Worm (Caenorhabditis elegans) whole organism, young adult: Measurements from ENCODE around the gene Y14H12A.1.

Experiments used
- C17E4.6 ChIP-seq: fragments of 200-800 bp; sonication (Bioruptor generic); IDR thresholded peaks from 2 replicates; pipeline ENCODE4 v1.3.6; 2022; ENCODE audit warnings: missing genetic modification reagents, missing genetic modification characterization, missing compliant biosample characterization
- D2030.7 ChIP-seq: fragments of 200-800 bp; sonication (Bioruptor generic); IDR thresholded peaks from 2 replicates; pipeline ENCODE4 v1.3.6; 2022; ENCODE audit warnings: missing genetic modification reagents, missing genetic modification characterization, missing compliant biosample characterization
- F23B12.7 ChIP-seq: sonication (generic microtip); optimal IDR thresholded peaks from 2 replicates; lab custom pipeline; 2017; ENCODE audit warnings: missing genetic modification characterization, mild to moderate bottlenecking, missing compliant biosample characterization, antibody characterized with exemption, moderate library complexity; ENCODE audit not compliant: insufficient read depth
- F33H1.4 ChIP-seq: fragments of 200-800 bp; sonication (Bioruptor generic); IDR thresholded peaks from 2 replicates; pipeline ENCODE4 v1.3.6; 2022; ENCODE audit warnings: missing genetic modification reagents, missing genetic modification characterization, missing compliant biosample characterization
- F49E8.2 ChIP-seq: sonication (generic microtip); optimal IDR thresholded peaks from 3 replicates; lab custom pipeline; 2017; ENCODE audit warnings: missing genetic modification characterization, mild to moderate bottlenecking, missing compliant biosample characterization, antibody characterized with exemption, moderate library complexity; ENCODE audit not compliant: insufficient read depth
- F55B11.4 ChIP-seq: sonication (generic microtip); optimal IDR thresholded peaks from 2 replicates; lab custom pipeline; 2016; ENCODE audit warnings: missing compliant biosample characterization, missing genetic modification characterization, borderline replicate concordance; ENCODE audit not compliant: insufficient read depth
- T07F8.4 ChIP-seq: sonication (generic microtip); optimal IDR thresholded peaks from 2 replicates; lab custom pipeline; 2016; ENCODE audit warnings: mild to moderate bottlenecking, missing genetic modification characterization, moderate library complexity, missing compliant biosample characterization
- T26A5.8 ChIP-seq: sonication (generic microtip); optimal IDR thresholded peaks from 2 replicates; lab custom pipeline; 2016; ENCODE audit warnings: missing genetic modification characterization, missing compliant biosample characterization
- Y53G8AR.9 ChIP-seq: fragments of 200-800 bp; sonication (Bioruptor generic); conservative IDR thresholded peaks from 2 replicates; pipeline ENCODE4 v1.3.6; 2022; ENCODE audit warnings: missing genetic modification reagents, missing genetic modification characterization, missing compliant biosample characterization
- akir-1 ChIP-seq: fragments of 200-800 bp; sonication (Bioruptor generic); optimal IDR thresholded peaks from 2 replicates; lab custom pipeline; 2018; ENCODE audit warnings: mild to moderate bottlenecking, missing genetic modification characterization, moderate library complexity, missing compliant biosample characterization
- ama-1 ChIP-seq, 3 experiments: fragments of 150-350 bp in 1 of 3; sonication (generic microtip) in 2 of 3; optimal IDR thresholded peaks; 2 replicates each; lab custom pipeline; 2014 to 2018; ENCODE audit warnings: missing biosample characterization in 2 of 3, missing genetic modification characterization in 2 of 3, missing genetic modification reagents in 2 of 3
- attf-5 ChIP-seq: fragments of 200-800 bp; sonication (Bioruptor generic); optimal IDR thresholded peaks from 2 replicates; lab custom pipeline; 2018; ENCODE audit warnings: mild to moderate bottlenecking, missing genetic modification characterization, missing compliant biosample characterization
- ceh-100 ChIP-seq: fragments of 200-800 bp; sonication (Bioruptor generic); IDR thresholded peaks from 2 replicates; pipeline ENCODE4 v1.3.6; 2022; ENCODE audit warnings: missing genetic modification reagents, missing genetic modification characterization, missing compliant biosample characterization
- ceh-27 ChIP-seq: fragments of 200-800 bp; sonication (Bioruptor generic); optimal IDR thresholded peaks from 2 replicates; lab custom pipeline; 2018; ENCODE audit warnings: mild to moderate bottlenecking, missing genetic modification characterization, moderate library complexity, missing compliant biosample characterization
- ceh-40 ChIP-seq: fragments of 200-800 bp; sonication (Bioruptor generic); IDR thresholded peaks from 2 replicates; pipeline ENCODE4 v1.3.6; 2022; ENCODE audit warnings: missing genetic modification characterization, missing compliant biosample characterization
- ceh-91 ChIP-seq: fragments of 200-800 bp; sonication (Bioruptor generic); IDR thresholded peaks from 2 replicates; pipeline ENCODE4 v1.3.6; 2022; ENCODE audit warnings: missing genetic modification reagents, missing genetic modification characterization, missing compliant biosample characterization
- die-1 ChIP-seq: sonication (generic microtip); optimal IDR thresholded peaks from 2 replicates; lab custom pipeline; 2016; ENCODE audit warnings: missing genotype, mild to moderate bottlenecking, missing genetic modification characterization, missing compliant biosample characterization
- dox-1 ChIP-seq: fragments of 200-800 bp; sonication (Bioruptor generic); IDR thresholded peaks from 2 replicates; pipeline ENCODE4 v1.3.6; 2022; ENCODE audit warnings: missing genetic modification reagents, missing genetic modification characterization, missing compliant biosample characterization
- dpl-1 ChIP-seq: fragments of 150-350 bp; optimal IDR thresholded peaks from 2 replicates; lab custom pipeline; 2014; ENCODE audit warnings: missing biosample characterization, missing genetic modification reagents, missing genetic modification characterization
- efl-1 ChIP-seq: fragments of 150-350 bp; optimal IDR thresholded peaks from 2 replicates; lab custom pipeline; 2014; ENCODE audit warnings: missing biosample characterization, missing genetic modification reagents, missing genetic modification characterization
- egl-18 ChIP-seq: fragments of 200-800 bp; sonication (Bioruptor generic); IDR thresholded peaks from 2 replicates; pipeline ENCODE4 v1.3.6; 2022; ENCODE audit warnings: missing genetic modification reagents, missing genetic modification characterization, missing compliant biosample characterization
- fkh-3 ChIP-seq: sonication (generic microtip); optimal IDR thresholded peaks from 2 replicates; lab custom pipeline; 2016; ENCODE audit warnings: mild to moderate bottlenecking, missing genetic modification characterization, missing compliant biosample characterization
- hlh-12 ChIP-seq: sonication (generic microtip); optimal IDR thresholded peaks from 2 replicates; lab custom pipeline; 2016; ENCODE audit warnings: missing genetic modification characterization, missing compliant biosample characterization
- hmg-20 ChIP-seq: fragments of 200-800 bp; sonication (Bioruptor generic); IDR thresholded peaks from 2 replicates; pipeline ENCODE4 v1.3.6; 2022; ENCODE audit warnings: missing genetic modification reagents, missing genetic modification characterization, missing compliant biosample characterization
- hsf-1 ChIP-seq: fragments of 200-800 bp; sonication (Bioruptor generic); IDR thresholded peaks from 2 replicates; pipeline ENCODE4 v1.3.6; 2022; ENCODE audit warnings: missing genetic modification reagents, missing genetic modification characterization, missing compliant biosample characterization
- let-526 ChIP-seq: fragments of 200-800 bp; sonication (Bioruptor generic); IDR thresholded peaks from 2 replicates; pipeline ENCODE4 v1.3.6; 2022; ENCODE audit warnings: missing genetic modification reagents, missing genetic modification characterization, missing compliant biosample characterization
- let-607 ChIP-seq, 2 experiments: fragments of 200-800 bp in 1 of 2; sonication (Bioruptor generic) in 1 of 2; sonication (generic microtip) in 1 of 2; optimal IDR thresholded peaks; 2 replicates each; lab custom pipeline; 2016 to 2018; ENCODE audit warnings: mild to moderate bottlenecking in 2 of 2, missing compliant biosample characterization in 2 of 2, missing genetic modification characterization in 2 of 2, moderate library complexity in 2 of 2, missing genotype in 1 of 2
- lin-40 ChIP-seq: sonication (generic microtip); optimal IDR thresholded peaks from 2 replicates; lab custom pipeline; 2016; ENCODE audit warnings: missing genetic modification characterization, mild to moderate bottlenecking, missing compliant biosample characterization, missing genotype, missing genetic modification reagents
- lin-54 ChIP-seq: fragments of 200-800 bp; sonication (Bioruptor generic); optimal IDR thresholded peaks from 2 replicates; lab custom pipeline; 2018; ENCODE audit warnings: mild to moderate bottlenecking, missing genetic modification characterization, missing compliant biosample characterization
- lir-1 ChIP-seq: fragments of 200-800 bp; sonication (Bioruptor generic); conservative IDR thresholded peaks from 2 replicates; pipeline ENCODE4 v1.3.6; 2022; ENCODE audit warnings: missing genetic modification reagents, missing genetic modification characterization, missing compliant biosample characterization
- lsl-1 ChIP-seq: fragments of 200-800 bp; sonication (Bioruptor generic); optimal IDR thresholded peaks from 2 replicates; lab custom pipeline; 2018; ENCODE audit warnings: mild to moderate bottlenecking, missing genetic modification characterization, moderate library complexity, missing compliant biosample characterization
- madf-6 ChIP-seq: fragments of 200-800 bp; sonication (Bioruptor generic); IDR thresholded peaks from 2 replicates; pipeline ENCODE4 v1.3.6; 2022; ENCODE audit warnings: missing genetic modification reagents, missing genetic modification characterization, missing compliant biosample characterization
- madf-8 ChIP-seq: fragments of 200-800 bp; sonication (Bioruptor generic); conservative IDR thresholded peaks from 2 replicates; pipeline ENCODE4 v1.3.6; 2022; ENCODE audit warnings: missing genetic modification reagents, missing genetic modification characterization, missing compliant biosample characterization
- mcd-1 ChIP-seq: fragments of 200-800 bp; sonication (Bioruptor generic); IDR thresholded peaks from 2 replicates; pipeline ENCODE4 v1.3.6; 2022; ENCODE audit warnings: missing genetic modification reagents, missing genetic modification characterization, missing compliant biosample characterization
- nhr-179 ChIP-seq: sonication (generic microtip); optimal IDR thresholded peaks from 2 replicates; lab custom pipeline; 2016; ENCODE audit warnings: mild to moderate bottlenecking, missing genetic modification characterization, missing compliant biosample characterization
- nhr-27 ChIP-seq: fragments of 200-800 bp; sonication (Bioruptor generic); optimal IDR thresholded peaks from 2 replicates; lab custom pipeline; 2018; ENCODE audit warnings: mild to moderate bottlenecking, missing genetic modification characterization, moderate library complexity, missing compliant biosample characterization
- pbrm-1 ChIP-seq: fragments of 200-800 bp; sonication (Bioruptor generic); IDR thresholded peaks from 2 replicates; pipeline ENCODE4 v1.3.6; 2022; ENCODE audit warnings: missing genetic modification reagents, missing genetic modification characterization, missing compliant biosample characterization
- rcor-1 ChIP-seq: fragments of 200-800 bp; sonication (Bioruptor generic); IDR thresholded peaks from 2 replicates; pipeline ENCODE4 v1.3.6; 2022; ENCODE audit warnings: missing genetic modification reagents, missing genetic modification characterization, missing compliant biosample characterization
- rec-8 ChIP-seq, 2 experiments: sonication (generic microtip); optimal IDR thresholded peaks; 2 replicates each; lab custom pipeline; 2016; ENCODE audit warnings: mild to moderate bottlenecking in 2 of 2, missing genetic modification characterization in 2 of 2, missing genetic modification reagents in 2 of 2, missing genotype in 2 of 2, missing biosample characterization in 1 of 2, missing compliant biosample characterization in 1 of 2, moderate library complexity in 1 of 2
- snpc-4 ChIP-seq, 5 experiments: fragments of 150-350 bp in 1 of 5; sonication (generic microtip) in 4 of 5; optimal IDR thresholded peaks; 2 replicates each; lab custom pipeline; 2014 to 2018; ENCODE audit warnings: missing genetic modification characterization in 5 of 5, missing biosample characterization in 3 of 5, antibody characterized with exemption in 2 of 5, mild to moderate bottlenecking in 2 of 5, missing compliant biosample characterization in 2 of 5, missing genotype in 2 of 5, moderate library complexity in 2 of 5, missing genetic modification reagents in 1 of 5
- sptf-2 ChIP-seq: fragments of 200-800 bp; sonication (Bioruptor generic); optimal IDR thresholded peaks from 2 replicates; lab custom pipeline; 2018; ENCODE audit warnings: mild to moderate bottlenecking, missing genetic modification characterization, missing compliant biosample characterization
- tbp1 ChIP-seq: fragments of 200-800 bp; sonication (Bioruptor generic); optimal IDR thresholded peaks from 2 replicates; lab custom pipeline; 2018; ENCODE audit warnings: mild to moderate bottlenecking, missing genetic modification characterization, missing compliant biosample characterization
- tlf-1 ChIP-seq: fragments of 200-800 bp; sonication (Bioruptor generic); optimal IDR thresholded peaks from 2 replicates; lab custom pipeline; 2018; ENCODE audit warnings: mild to moderate bottlenecking, missing genetic modification characterization, missing compliant biosample characterization
- unc-130 ChIP-seq: sonication (generic microtip); optimal IDR thresholded peaks from 2 replicates; lab custom pipeline; 2016; ENCODE audit warnings: missing genetic modification reagents, missing genetic modification characterization, missing compliant biosample characterization
- unc-62 ChIP-seq: fragments of 150-350 bp; optimal IDR thresholded peaks from 2 replicates; lab custom pipeline; 2014; ENCODE audit warnings: missing biosample characterization, missing genetic modification reagents, missing genetic modification characterization
- zfh-2 ChIP-seq: fragments of 200-800 bp; sonication (Bioruptor generic); conservative IDR thresholded peaks from 2 replicates; pipeline ENCODE4 v1.3.6; 2022; ENCODE audit warnings: missing genetic modification reagents, missing genetic modification characterization, missing compliant biosample characterization
- ztf-22 ChIP-seq: fragments of 200-800 bp; sonication (Bioruptor generic); optimal IDR thresholded peaks from 2 replicates; lab custom pipeline; 2018; ENCODE audit warnings: mild to moderate bottlenecking, missing genetic modification characterization, moderate library complexity, missing compliant biosample characterization

The Y14H12A.1 gene

ce11 chrII:4042696-4043095, 49.7 kb downstream of the Y14H12A.1 start (continued):
- no peak for TF ChIP-seq nhr-179 (tag; lab: Kevin White, UChicago)
- TF ChIP-seq egl-18 (GFP tag; lab: Robert Waterston, UW), result no peak
- peak; percentile 36; the same call in 1 of the 2 replicates for TF ChIP-seq madf-8 (GFP tag; lab: Robert Waterston, UW)
- no peak for TF ChIP-seq T07F8.4 (tag; lab: Kevin White, UChicago)
- TF ChIP-seq fkh-3 (tag; lab: Kevin White, UChicago), result no peak
- peak; percentile 38 for TF ChIP-seq tlf-1 (GFP tag; lab: Kevin White, UChicago)
- no peak for TF ChIP-seq die-1 (tag; lab: Kevin White, UChicago)
- TF ChIP-seq F33H1.4 (GFP tag; lab: Robert Waterston, UW), result peak; percentile 36
- TF ChIP-seq ceh-40, result no peak
- TF ChIP-seq pbrm-1 (GFP tag; lab: Robert Waterston, UW), result 0 out of 2 replicates have a peak, but pooled peaks have one; percentile 24
- no peak for TF ChIP-seq let-607 (tag; optimal IDR thresholded peaks at IDR 0.05; lab: Kevin White, UChicago)
- TF ChIP-seq ceh-91 (GFP tag; lab: Robert Waterston, UW), result no peak
- no peak for TF ChIP-seq lir-1 (GFP tag; lab: Robert Waterston, UW)
- peak; percentile 53 for TF ChIP-seq F49E8.2 (tag; lab: Kevin White, UChicago)
- TF ChIP-seq dox-1 (GFP tag; lab: Robert Waterston, UW), result no peak
- TF ChIP-seq hsf-1 (GFP tag; lab: Robert Waterston, UW), result peak; percentile 58; the same call in 1 of the 2 replicates
- TF ChIP-seq mcd-1 (GFP tag; lab: Robert Waterston, UW), result no peak; the same call in 1 of the 2 replicates
- TF ChIP-seq hlh-12, result no peak
- no peak for TF ChIP-seq nhr-27 (tag; lab: Kevin White, UChicago)
- peak; percentile 21 for TF ChIP-seq lin-54 (GFP tag; lab: Kevin White, UChicago)
- 0 out of 2 replicates have a peak, but pooled peaks have one; percentile 13 for TF ChIP-seq ceh-100 (GFP tag; lab: Robert Waterston, UW)
- peak; percentile 69; the same call in 1 of the 2 replicates for TF ChIP-seq let-526 (GFP tag; lab: Robert Waterston, UW)
- peak; percentile 47 for TF ChIP-seq lsl-1
- TF ChIP-seq attf-5 (GFP tag; lab: Kevin White, UChicago), result peak; percentile 26
- no peak for TF ChIP-seq ztf-22 (GFP tag; lab: Kevin White, UChicago)
- TF ChIP-seq dpl-1 (GFP tag; lab: Kevin White, UChicago), result no peak
- 0 out of 2 replicates have a peak, but pooled peaks have one; percentile 74 for TF ChIP-seq Y53G8AR.9 (GFP tag; lab: Robert Waterston, UW)
- no peak for TF ChIP-seq D2030.7 (GFP tag; lab: Robert Waterston, UW)
- no peak for TF ChIP-seq unc-62
- TF ChIP-seq zfh-2 (GFP tag; lab: Robert Waterston, UW), result no peak
- peak; percentile 47 for TF ChIP-seq tbp1 (GFP tag; lab: Kevin White, UChicago)
- TF ChIP-seq T26A5.8 (tag; lab: Kevin White, UChicago), result no peak
- peak; percentile 44; the same call in 1 of the 2 replicates for TF ChIP-seq rcor-1 (GFP tag; lab: Robert Waterston, UW)
- TF ChIP-seq efl-1 (GFP tag; lab: Kevin White, UChicago), result no peak
- TF ChIP-seq C17E4.6, result peak; percentile 15; the same call in 1 of the 2 replicates
- no peak for TF ChIP-seq F55B11.4
- peak; percentile 10 for TF ChIP-seq unc-130 (GFP tag; lab: Kevin White, UChicago)
- TF ChIP-seq lin-40 (tag; lab: Kevin White, UChicago), result no peak
- peak; percentile 81 for TF ChIP-seq madf-6 (GFP tag; lab: Robert Waterston, UW)
- TF ChIP-seq snpc-4 (GFP tag; optimal IDR thresholded peaks at IDR 0.05; lab: Kevin White, UChicago), result no peak
- TF ChIP-seq snpc-4 (tag; optimal IDR thresholded peaks at IDR 0.05; lab: Kevin White, UChicago), result no peak
- TF ChIP-seq rec-8 (tag; optimal IDR thresholded peaks at IDR 0.05; lab: Kevin White, UChicago), result no peak
- no peak for TF ChIP-seq sptf-2
- TF ChIP-seq hmg-20, result no peak
- TF ChIP-seq akir-1, result no peak
- TF ChIP-seq ama-1 (optimal IDR thresholded peaks at IDR 0.05; lab: Kevin White, UChicago), result peak; percentile 42
- TF ChIP-seq ama-1 (GFP tag; optimal IDR thresholded peaks at IDR 0.05; lab: Kevin White, UChicago), result peak in 1 of 2 experiments; percentile 38
- no peak for TF ChIP-seq F23B12.7 (tag; lab: Kevin White, UChicago)
- TF ChIP-seq ceh-27 (GFP tag; lab: Kevin White, UChicago), result no peak
